Worm (Caenorhabditis elegans) whole organism, L2 larva: Measurements from ENCODE around the gene cnc-5.

Experiments used
- C34F6.9 ChIP-seq: fragments of 150-350 bp; optimal IDR thresholded peaks from 2 replicates; lab custom pipeline; 2014; ENCODE audit warnings: missing biosample characterization, missing genetic modification characterization
- F13H6.1 ChIP-seq: sonication (generic microtip); optimal IDR thresholded peaks from 2 replicates; lab custom pipeline; 2016; ENCODE audit warnings: missing genetic modification characterization, missing compliant biosample characterization
- R02D3.7 ChIP-seq: fragments of 150-350 bp; optimal IDR thresholded peaks from 2 replicates; lab custom pipeline; 2014; ENCODE audit warnings: missing biosample characterization, missing genetic modification characterization
- Y55F3AM.14 ChIP-seq: fragments of 200-800 bp; sonication (Bioruptor generic); optimal IDR thresholded peaks from 2 replicates; lab custom pipeline; 2018; ENCODE audit warnings: mild to moderate bottlenecking, missing genetic modification characterization, missing compliant biosample characterization
- ZK546.5 ChIP-seq: sonication (generic microtip); optimal IDR thresholded peaks from 2 replicates; lab custom pipeline; 2017; ENCODE audit warnings: missing biosample characterization, missing genetic modification characterization
- alr-1 ChIP-seq: fragments of 150-350 bp; optimal IDR thresholded peaks from 2 replicates; lab custom pipeline; 2014; ENCODE audit warnings: missing biosample characterization, missing genetic modification characterization
- aly-2 ChIP-seq: fragments of 150-350 bp; optimal IDR thresholded peaks from 2 replicates; lab custom pipeline; 2014; ENCODE audit warnings: missing biosample characterization, missing genetic modification characterization
- blmp-1 ChIP-seq: sonication (generic microtip); optimal IDR thresholded peaks from 2 replicates; lab custom pipeline; 2017; ENCODE audit warnings: missing genetic modification characterization, mild to moderate bottlenecking, missing compliant biosample characterization, antibody characterized with exemption, moderate library complexity; ENCODE audit not compliant: insufficient read depth
- ceh-16 ChIP-seq: fragments of 150-350 bp; optimal IDR thresholded peaks from 2 replicates; lab custom pipeline; 2014; ENCODE audit warnings: missing biosample characterization, missing genetic modification characterization
- ceh-82 ChIP-seq: fragments of 150-350 bp; optimal IDR thresholded peaks from 2 replicates; lab custom pipeline; 2014; ENCODE audit warnings: missing biosample characterization, missing genetic modification characterization
- crh-2 ChIP-seq: sonication (generic microtip); optimal IDR thresholded peaks from 2 replicates; lab custom pipeline; 2017; ENCODE audit warnings: missing biosample characterization, missing genetic modification characterization
- dmd-4 ChIP-seq: sonication (generic microtip); optimal IDR thresholded peaks from 2 replicates; lab custom pipeline; 2017; ENCODE audit warnings: missing biosample characterization, missing genetic modification characterization
- egl-27 ChIP-seq: sonication (generic microtip); optimal IDR thresholded peaks from 3 replicates; lab custom pipeline; 2017; ENCODE audit warnings: missing biosample characterization, missing genetic modification reagents, missing genetic modification characterization
- elt-1 ChIP-seq: fragments of 150-350 bp; optimal IDR thresholded peaks from 2 replicates; lab custom pipeline; 2014; ENCODE audit warnings: missing biosample characterization, missing genetic modification characterization
- elt-3 ChIP-seq: sonication (generic microtip); optimal IDR thresholded peaks from 2 replicates; lab custom pipeline; 2017; ENCODE audit warnings: missing biosample characterization, missing genetic modification characterization
- fos-1 ChIP-seq: fragments of 150-350 bp; optimal IDR thresholded peaks from 2 replicates; lab custom pipeline; 2014; ENCODE audit warnings: missing biosample characterization, missing genetic modification characterization
- gmeb-1 ChIP-seq: fragments of 150-350 bp; optimal IDR thresholded peaks from 2 replicates; lab custom pipeline; 2014; ENCODE audit warnings: missing biosample characterization, missing genetic modification characterization
- lin-11 ChIP-seq: fragments of 150-350 bp; sonication (generic microtip); optimal IDR thresholded peaks from 2 replicates; lab custom pipeline; 2014; ENCODE audit warnings: missing biosample characterization, missing genetic modification characterization, inconsistent platforms, mixed read lengths
- lin-13 ChIP-seq: fragments of 150-350 bp; optimal IDR thresholded peaks from 2 replicates; lab custom pipeline; 2014; ENCODE audit warnings: missing biosample characterization, missing genetic modification reagents, missing genetic modification characterization
- lin-39 ChIP-seq: fragments of 150-350 bp; optimal IDR thresholded peaks from 2 replicates; lab custom pipeline; 2014; ENCODE audit warnings: missing biosample characterization, missing genetic modification reagents, missing genetic modification characterization
- lsy-2 ChIP-seq, 2 experiments: fragments of 150-350 bp in 1 of 2; sonication (generic microtip) in 1 of 2; optimal IDR thresholded peaks; 2 replicates each; lab custom pipeline; 2014 to 2017; ENCODE audit warnings: missing biosample characterization in 2 of 2, missing genetic modification characterization in 2 of 2
- mab-5 ChIP-seq: fragments of 150-350 bp; optimal IDR thresholded peaks from 2 replicates; lab custom pipeline; 2014; ENCODE audit warnings: missing biosample characterization, missing genetic modification characterization
- mdl-1 ChIP-seq, 2 experiments: fragments of 150-350 bp in 1 of 2; sonication (generic microtip) in 1 of 2; optimal IDR thresholded peaks; 2 replicates each; lab custom pipeline; 2017; ENCODE audit warnings: missing biosample characterization in 2 of 2, missing genetic modification characterization in 2 of 2
- nhr-10 ChIP-seq: sonication (generic microtip); optimal IDR thresholded peaks from 2 replicates; lab custom pipeline; 2017; ENCODE audit warnings: missing biosample characterization, missing genetic modification characterization
- nhr-11 ChIP-seq: fragments of 150-350 bp; optimal IDR thresholded peaks from 2 replicates; lab custom pipeline; 2014; ENCODE audit warnings: missing biosample characterization, missing genetic modification characterization
- nhr-12 ChIP-seq: fragments of 150-350 bp; optimal IDR thresholded peaks from 2 replicates; lab custom pipeline; 2014; ENCODE audit warnings: missing biosample characterization, missing genetic modification characterization
- nhr-129 ChIP-seq: fragments of 150-350 bp; optimal IDR thresholded peaks from 2 replicates; lab custom pipeline; 2014; ENCODE audit warnings: missing biosample characterization, missing genetic modification characterization
- nhr-21 ChIP-seq: fragments of 150-350 bp; optimal IDR thresholded peaks from 2 replicates; lab custom pipeline; 2014; ENCODE audit warnings: missing biosample characterization, missing genetic modification characterization
- nhr-237 ChIP-seq: fragments of 150-350 bp; optimal IDR thresholded peaks from 2 replicates; lab custom pipeline; 2014; ENCODE audit warnings: missing biosample characterization, missing genetic modification characterization
- nhr-25 ChIP-seq: fragments of 150-350 bp; sonication (generic microtip); optimal IDR thresholded peaks from 3 replicates; lab custom pipeline; 2014; ENCODE audit warnings: missing biosample characterization, missing genetic modification characterization
- nhr-6 ChIP-seq: fragments of 150-350 bp; optimal IDR thresholded peaks from 2 replicates; lab custom pipeline; 2014; ENCODE audit warnings: missing biosample characterization, missing genetic modification characterization
- nhr-77 ChIP-seq: fragments of 150-350 bp; optimal IDR thresholded peaks from 2 replicates; lab custom pipeline; 2014; ENCODE audit warnings: missing biosample characterization, missing genetic modification characterization
- peb-1 ChIP-seq: fragments of 150-350 bp; optimal IDR thresholded peaks from 2 replicates; lab custom pipeline; 2014; ENCODE audit warnings: missing biosample characterization, missing genetic modification characterization
- sem-4 ChIP-seq: fragments of 150-350 bp; optimal IDR thresholded peaks from 2 replicates; lab custom pipeline; 2014; ENCODE audit warnings: missing biosample characterization, missing genetic modification reagents, missing genetic modification characterization
- skn-1 ChIP-seq: sonication (generic microtip); optimal IDR thresholded peaks from 2 replicates; lab custom pipeline; 2017; ENCODE audit warnings: missing biosample characterization, missing genetic modification characterization
- sma-3 ChIP-seq: sonication (generic microtip); optimal IDR thresholded peaks from 2 replicates; lab custom pipeline; 2016; ENCODE audit warnings: missing genetic modification reagents, missing genetic modification characterization, missing compliant biosample characterization
- sma-9 ChIP-seq, 2 experiments: fragments of 150-350 bp in 1 of 2; sonication (generic microtip) in 1 of 2; optimal IDR thresholded peaks; 2 replicates each; lab custom pipeline; 2014 to 2016; ENCODE audit warnings: missing genetic modification characterization in 2 of 2, mild to moderate bottlenecking in 1 of 2, missing biosample characterization in 1 of 2, missing compliant biosample characterization in 1 of 2, missing genetic modification reagents in 1 of 2, moderate library complexity in 1 of 2
- unc-39 ChIP-seq: fragments of 150-350 bp; optimal IDR thresholded peaks from 2 replicates; lab custom pipeline; 2014; ENCODE audit warnings: missing biosample characterization, missing genetic modification characterization
- unc-55 ChIP-seq: fragments of 150-350 bp; sonication (generic microtip); optimal IDR thresholded peaks from 3 replicates; lab custom pipeline; 2014; ENCODE audit warnings: missing biosample characterization, missing genetic modification reagents, missing genetic modification characterization
- unc-62 ChIP-seq: fragments of 150-350 bp; optimal IDR thresholded peaks from 2 replicates; lab custom pipeline; 2014; ENCODE audit warnings: missing biosample characterization, missing genetic modification reagents, missing genetic modification characterization
- zag-1 ChIP-seq: fragments of 150-350 bp; optimal IDR thresholded peaks from 2 replicates; lab custom pipeline; 2014; ENCODE audit warnings: missing biosample characterization, missing genetic modification characterization
- ztf-1 ChIP-seq: fragments of 200-800 bp; sonication (Bioruptor generic); conservative IDR thresholded peaks from 2 replicates; pipeline ENCODE4 v1.3.6; 2022; ENCODE audit warnings: missing genetic modification characterization, missing compliant biosample characterization
- ztf-11 ChIP-seq: sonication (generic microtip); optimal IDR thresholded peaks from 2 replicates; lab custom pipeline; 2017; ENCODE audit warnings: missing biosample characterization, missing genetic modification characterization

cnc-5 gene

ce11 chrV:1464543-1465040 lies 19.4 kb downstream of the cnc-5 start, which contains the start of the genes fpn-1.2 and pqn-54:
fpn-1.2 (minus strand) TSS chrV:1464699.
pqn-54 (plus strand) TSS chrV:1464990.
- TF ChIP-seq fos-1 (tag; lab: Kevin White, UChicago) (peak; percentile 37), ztf-11 (tag; lab: Kevin White, UChicago) (no peak), sma-9 (GFP tag; optimal IDR thresholded peaks at IDR 0.05; lab: Kevin White, UChicago) (peak; percentile 11), sma-9 (tag; optimal IDR thresholded peaks at IDR 0.05; lab: Kevin White, UChicago) (no peak), ztf-1 (no peak)
- TF ChIP-seq, all 48 proteins: peak for 2

DNA sequence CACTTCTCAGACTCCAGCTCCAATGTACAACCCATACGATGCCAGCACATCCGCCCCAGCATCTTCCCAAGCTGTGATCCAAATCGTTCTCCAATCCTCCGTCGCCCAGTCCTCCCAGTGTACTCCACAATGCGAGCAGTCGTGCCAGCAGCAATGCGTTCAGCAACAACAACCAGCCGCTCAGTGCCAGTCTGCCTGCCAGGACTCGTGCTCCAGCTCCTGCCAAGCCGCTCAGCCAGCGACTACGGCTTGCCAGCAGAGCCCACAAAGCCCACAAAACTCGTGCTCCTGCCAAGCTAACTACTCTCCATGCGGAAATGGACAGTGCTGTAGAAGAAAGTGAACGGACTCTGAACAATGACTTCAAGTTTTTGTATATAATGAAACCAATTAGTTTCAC lies 20.8 kb downstream of the cnc-5 start:
- TF ChIP-seq ceh-82 (tag; lab: Kevin White, UChicago) (no peak), elt-3 (tag; lab: Kevin White, UChicago) (no peak), ztf-1 (no peak), blmp-1 (no peak), egl-27 (no peak), nhr-129 (tag; lab: Kevin White, UChicago) (no peak), lin-11 (tag; lab: Kevin White, UChicago) (no peak), lin-13 (GFP tag; lab: Kevin White, UChicago) (no peak), unc-39 (tag; lab: Kevin White, UChicago) (no peak), Y55F3AM.14 (GFP tag; lab: Kevin White, UChicago) (no peak)

DNA sequence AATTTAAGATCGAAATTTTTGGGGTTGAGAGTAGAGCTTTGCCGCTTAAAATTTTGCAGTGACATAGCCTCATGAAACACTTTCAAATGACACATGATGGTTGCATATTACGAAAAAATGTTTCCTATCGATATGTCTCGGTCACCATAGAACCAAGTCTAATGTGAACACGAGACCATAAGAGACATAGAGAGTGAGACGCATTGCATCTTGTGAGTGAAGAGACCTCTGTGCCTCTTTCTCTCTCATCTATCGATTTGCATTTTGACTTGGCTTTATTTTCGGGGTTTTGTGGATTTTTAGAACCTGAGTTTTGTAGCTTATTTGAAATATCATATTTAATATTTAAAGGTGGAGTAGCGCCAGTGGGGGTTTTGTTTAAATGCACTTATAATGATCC lies 21.8 kb downstream of the cnc-5 start:
- no peak for TF ChIP-seq lin-39
- no peak for TF ChIP-seq gmeb-1
- no peak for TF ChIP-seq nhr-6 (tag; lab: Kevin White, UChicago)
- TF ChIP-seq alr-1: no peak
- no peak for TF ChIP-seq nhr-21 (tag; lab: Kevin White, UChicago)
- TF ChIP-seq fos-1 (tag; lab: Kevin White, UChicago): peak; percentile 11
- TF ChIP-seq sem-4 (tag; lab: Kevin White, UChicago): no peak
- TF ChIP-seq sma-3: no peak
- TF ChIP-seq egl-27: no peak
- no peak for TF ChIP-seq mdl-1 (tag; optimal IDR thresholded peaks at IDR 0.05; lab: Kevin White, UChicago)
- no peak for TF ChIP-seq elt-3 (tag; lab: Kevin White, UChicago)
- no peak for TF ChIP-seq Y55F3AM.14 (GFP tag; lab: Kevin White, UChicago)
- TF ChIP-seq nhr-10 (tag; lab: Kevin White, UChicago): no peak
- TF ChIP-seq nhr-77 (tag; lab: Kevin White, UChicago): no peak
- no peak for TF ChIP-seq ZK546.5 (tag; lab: Kevin White, UChicago)
- no peak for TF ChIP-seq zag-1 (tag; lab: Kevin White, UChicago)
- peak; percentile 31 for TF ChIP-seq sma-9 (GFP tag; optimal IDR thresholded peaks at IDR 0.05; lab: Kevin White, UChicago)
- TF ChIP-seq sma-9 (tag; optimal IDR thresholded peaks at IDR 0.05; lab: Kevin White, UChicago): no peak
- peak; percentile 75 for TF ChIP-seq nhr-129 (tag; lab: Kevin White, UChicago)
- TF ChIP-seq ceh-16: no peak
- TF ChIP-seq aly-2 (tag; lab: Kevin White, UChicago): no peak
- no peak for TF ChIP-seq lin-11 (tag; lab: Kevin White, UChicago)
- peak; percentile 0 for TF ChIP-seq skn-1 (tag; lab: Kevin White, UChicago)
- TF ChIP-seq blmp-1: no peak
- peak in 1 of 2 experiments; percentile 24 for TF ChIP-seq lsy-2 (tag; optimal IDR thresholded peaks at IDR 0.05; lab: Kevin White, UChicago)
- TF ChIP-seq crh-2 (tag; lab: Kevin White, UChicago): no peak
- TF ChIP-seq C34F6.9 (tag; lab: Kevin White, UChicago): peak; percentile 57
- no peak for TF ChIP-seq R02D3.7 (tag; lab: Kevin White, UChicago)
- peak; percentile 42 for TF ChIP-seq unc-55 (GFP tag; lab: Kevin White, UChicago)
- TF ChIP-seq unc-39 (tag; lab: Kevin White, UChicago): no peak
- no peak for TF ChIP-seq dmd-4 (tag; lab: Kevin White, UChicago)

ce11 chrV:1467444-1467843 lies 22.3 kb downstream of the cnc-5 start, which contains the start of gene gid-8:
gid-8 (plus strand) TSS chrV:1467744.
- no peak for TF ChIP-seq sma-3
- no peak for TF ChIP-seq nhr-129 (tag; lab: Kevin White, UChicago)
- TF ChIP-seq mab-5 (tag; lab: Kevin White, UChicago): no peak
- TF ChIP-seq elt-1 (tag; lab: Kevin White, UChicago): no peak
- TF ChIP-seq nhr-237: no peak
- TF ChIP-seq peb-1: no peak
- no peak for TF ChIP-seq alr-1
- TF ChIP-seq nhr-11 (tag; lab: Kevin White, UChicago): no peak
- no peak for TF ChIP-seq egl-27
- no peak for TF ChIP-seq unc-62 (GFP tag; lab: Kevin White, UChicago)
- TF ChIP-seq nhr-21 (tag; lab: Kevin White, UChicago): no peak
- no peak for TF ChIP-seq nhr-12 (tag; lab: Kevin White, UChicago)
- no peak for TF ChIP-seq F13H6.1 (tag; lab: Kevin White, UChicago)
- TF ChIP-seq Y55F3AM.14 (GFP tag; lab: Kevin White, UChicago): no peak
- TF ChIP-seq blmp-1: no peak
- no peak for TF ChIP-seq nhr-25 (tag; lab: Kevin White, UChicago)
